Worm (Caenorhabditis elegans): ENCODE data around the gene ZK354.2.

ce11 chrIV:5287190-5287589, 26.0 kb upstream of the ZK354.2 start:
- no peak for TF ChIP-seq nhr-237 (tag; optimal IDR thresholded peaks at IDR 0.05)
- no peak for TF ChIP-seq nhr-28 (tag; optimal IDR thresholded peaks at IDR 0.05)
- TF ChIP-seq lsy-2 (tag; optimal IDR thresholded peaks at IDR 0.05): no peak
- no peak for TF ChIP-seq ztf-11 (tag; optimal IDR thresholded peaks at IDR 0.05)
- TF ChIP-seq elt-3 (tag; optimal IDR thresholded peaks at IDR 0.05): no peak
- no peak for TF ChIP-seq nhr-12 (tag; optimal IDR thresholded peaks at IDR 0.05)
- TF ChIP-seq M03D4.4 (tag; optimal IDR thresholded peaks at IDR 0.05): no peak
- TF ChIP-seq snpc-4 (tag; optimal IDR thresholded peaks at IDR 0.05): no peak
- TF ChIP-seq unc-120 (tag; optimal IDR thresholded peaks at IDR 0.05; ENCODE audit: poor library complexity, severe bottlenecking): no peak

All from whole organism, mixed stage, embryonic.